Worm (Caenorhabditis elegans): Measurements from ENCODE around the gene mog-2.

ce11 chrII:4326420-4326819, 2.3 kb downstream of the mog-2 start, which contains the start of gene pfd-2:
- TF ChIP-seq nhr-77 (tag; optimal IDR thresholded peaks at IDR 0.05) (no peak), unc-62 (GFP tag; optimal IDR thresholded peaks at IDR 0.05) (no peak), sox-4 (tag; optimal IDR thresholded peaks at IDR 0.05) (no peak), ama-1 (optimal IDR thresholded peaks at IDR 0.05) (no peak), nhr-84 (tag; optimal IDR thresholded peaks at IDR 0.05) (no peak), pqm-1 (tag; optimal IDR thresholded peaks at IDR 0.05) (no peak)
